Worm (Caenorhabditis elegans): ENCODE measurements around the gene clec-135.

ce11 chrII:4297259-4297658 lies 38.7 kb upstream of the clec-135 start:
- no peak for TF ChIP-seq hlh-13 (GFP tag; optimal IDR thresholded peaks at IDR 0.05)
- no peak for TF ChIP-seq tbx-2 (tag; optimal IDR thresholded peaks at IDR 0.05)
- TF ChIP-seq pqm-1 (tag; optimal IDR thresholded peaks at IDR 0.05) = no peak
- no peak for TF ChIP-seq elt-4 (tag; optimal IDR thresholded peaks at IDR 0.05)
- no peak for TF ChIP-seq pros-1 (tag; optimal IDR thresholded peaks at IDR 0.05)
- TF ChIP-seq pha-4 (tag; optimal IDR thresholded peaks at IDR 0.05) = no peak
- no peak for TF ChIP-seq elt-2 (tag; optimal IDR thresholded peaks at IDR 0.05)
- TF ChIP-seq fkh-10 (GFP tag; optimal IDR thresholded peaks at IDR 0.05) = no peak
- TF ChIP-seq unc-86 (tag; optimal IDR thresholded peaks at IDR 0.05) = no peak
- TF ChIP-seq pha-2 (tag; optimal IDR thresholded peaks at IDR 0.05) = no peak
